Worm (Caenorhabditis elegans): ENCODE measurements around the gene sma-3.

sma-3 gene

ce11 chrIII:6848654-6849204 is 15.0 kb downstream of the sma-3 start, which contains the start of gene dhhc-5:
TSS of gene dhhc-5 (minus strand) at chrIII:6849059.
- TF ChIP-seq W03F9.2 (tag; optimal IDR thresholded peaks at IDR 0.05) (no peak), dao-5 (tag; optimal IDR thresholded peaks at IDR 0.05) (no peak), him-1 (tag; optimal IDR thresholded peaks at IDR 0.05) (no peak)

- TF ChIP-seq dao-5 (tag; optimal IDR thresholded peaks at IDR 0.05) = no peak
These were observed 24.7 kb downstream of the sma-3 start for ce11 chrIII:6839091-6839490.

- TF ChIP-seq dao-5 (tag; optimal IDR thresholded peaks at IDR 0.05) (no peak), W03F9.2 (tag; optimal IDR thresholded peaks at IDR 0.05) (no peak), him-1 (tag; optimal IDR thresholded peaks at IDR 0.05) (no peak)
These were observed 26.4 kb downstream of the sma-3 start for ce11 chrIII:6837320-6837719.

- TF ChIP-seq dao-5 (tag; optimal IDR thresholded peaks at IDR 0.05) = no peak
- TF ChIP-seq him-1 (tag; optimal IDR thresholded peaks at IDR 0.05) = no peak
- no peak for TF ChIP-seq W03F9.2 (tag; optimal IDR thresholded peaks at IDR 0.05)
These were observed 32.5 kb downstream of the sma-3 start for ce11 chrIII:6831312-6831711.

- TF ChIP-seq him-1 (tag; optimal IDR thresholded peaks at IDR 0.05) (no peak), W03F9.2 (tag; optimal IDR thresholded peaks at IDR 0.05) (no peak), dao-5 (tag; optimal IDR thresholded peaks at IDR 0.05) (no peak)
These were observed 37.6 kb downstream of the sma-3 start for ce11 chrIII:6826137-6826536.

- no peak for TF ChIP-seq him-1 (tag; optimal IDR thresholded peaks at IDR 0.05)
- TF ChIP-seq W03F9.2 (tag; optimal IDR thresholded peaks at IDR 0.05) = no peak
- no peak for TF ChIP-seq dao-5 (tag; optimal IDR thresholded peaks at IDR 0.05)
These were observed 41.0 kb downstream of the sma-3 start for ce11 chrIII:6822790-6823189.

ce11 chrIII:6820343-6820985 is 43.3 kb downstream of the sma-3 start, which contains the start of gene ten-1:
TSS of gene ten-1 (plus strand) at chrIII:6820935.
- TF ChIP-seq him-1 (tag; optimal IDR thresholded peaks at IDR 0.05) (no peak), dao-5 (tag; optimal IDR thresholded peaks at IDR 0.05) (no peak), W03F9.2 (tag; optimal IDR thresholded peaks at IDR 0.05) (no peak)

ce11 chrIII:6819322-6819901 is 44.4 kb downstream of the sma-3 start, which contains the start of gene F28F5.6:
TSS of gene F28F5.6 (minus strand) at chrIII:6819372.
- TF ChIP-seq W03F9.2 (tag; optimal IDR thresholded peaks at IDR 0.05) = no peak
- no peak for TF ChIP-seq him-1 (tag; optimal IDR thresholded peaks at IDR 0.05)
- no peak for TF ChIP-seq dao-5 (tag; optimal IDR thresholded peaks at IDR 0.05)

ce11 chrIII:6818037-6818436 is 45.7 kb downstream of the sma-3 start:
- TF ChIP-seq him-1 (tag; optimal IDR thresholded peaks at IDR 0.05) (no peak), dao-5 (tag; optimal IDR thresholded peaks at IDR 0.05) (no peak), W03F9.2 (tag; optimal IDR thresholded peaks at IDR 0.05) (no peak)

ce11 chrIII:6816930-6817329 is 46.8 kb downstream of the sma-3 start, which contains the start of gene F28F5.4:
TSS of gene F28F5.4 (minus strand) at chrIII:6817033.
- no peak for TF ChIP-seq dao-5 (tag; optimal IDR thresholded peaks at IDR 0.05)
- no peak for TF ChIP-seq W03F9.2 (tag; optimal IDR thresholded peaks at IDR 0.05)
- TF ChIP-seq him-1 (tag; optimal IDR thresholded peaks at IDR 0.05) = no peak
